Worm (Caenorhabditis elegans) whole organism, young adult: Measurements from ENCODE around the gene wdr-37.

Experiments
- B0019.2 ChIP-seq: fragments of 200-800 bp; sonication (Bioruptor generic); conservative IDR thresholded peaks from 2 replicates; pipeline ENCODE4 v1.3.6; 2022; ENCODE audit warnings: missing genetic modification reagents, missing genetic modification characterization, missing compliant biosample characterization
- C06A6.2 ChIP-seq: fragments of 200-800 bp; sonication (Bioruptor generic); conservative IDR thresholded peaks from 2 replicates; pipeline ENCODE4 v1.3.6; 2022; ENCODE audit warnings: missing genetic modification characterization, missing compliant biosample characterization
- C17E4.6 ChIP-seq: fragments of 200-800 bp; sonication (Bioruptor generic); IDR thresholded peaks from 2 replicates; pipeline ENCODE4 v1.3.6; 2022; ENCODE audit warnings: missing genetic modification reagents, missing genetic modification characterization, missing compliant biosample characterization
- F22D6.2 ChIP-seq: sonication (generic microtip); optimal IDR thresholded peaks from 2 replicates; lab custom pipeline; 2016; ENCODE audit warnings: mild to moderate bottlenecking, missing genetic modification characterization, missing compliant biosample characterization
- F49E8.2 ChIP-seq: sonication (generic microtip); optimal IDR thresholded peaks from 3 replicates; lab custom pipeline; 2017; ENCODE audit warnings: missing genetic modification characterization, mild to moderate bottlenecking, missing compliant biosample characterization, antibody characterized with exemption, moderate library complexity; ENCODE audit not compliant: insufficient read depth
- F57C9.4 ChIP-seq: sonication (generic microtip); optimal IDR thresholded peaks from 2 replicates; lab custom pipeline; 2017; ENCODE audit warnings: mild to moderate bottlenecking, missing genetic modification characterization, missing compliant biosample characterization
- T07F8.4 ChIP-seq: sonication (generic microtip); optimal IDR thresholded peaks from 2 replicates; lab custom pipeline; 2016; ENCODE audit warnings: mild to moderate bottlenecking, missing genetic modification characterization, moderate library complexity, missing compliant biosample characterization
- T26A5.8 ChIP-seq: sonication (generic microtip); optimal IDR thresholded peaks from 2 replicates; lab custom pipeline; 2016; ENCODE audit warnings: missing genetic modification characterization, missing compliant biosample characterization
- aptf-3 ChIP-seq: fragments of 200-800 bp; sonication (Bioruptor generic); IDR thresholded peaks from 2 replicates; pipeline ENCODE4 v1.3.6; 2022; ENCODE audit warnings: missing genetic modification characterization, missing compliant biosample characterization
- atf-7 ChIP-seq: sonication (generic microtip); optimal IDR thresholded peaks from 2 replicates; lab custom pipeline; 2017; ENCODE audit warnings: mild to moderate bottlenecking, missing genetic modification characterization, missing compliant biosample characterization
- bed-2 ChIP-seq: fragments of 200-800 bp; sonication (Bioruptor generic); IDR thresholded peaks from 2 replicates; pipeline ENCODE4 v1.3.6; 2022; ENCODE audit warnings: missing genetic modification reagents, missing genetic modification characterization, missing compliant biosample characterization
- ceh-91 ChIP-seq: fragments of 200-800 bp; sonication (Bioruptor generic); IDR thresholded peaks from 2 replicates; pipeline ENCODE4 v1.3.6; 2022; ENCODE audit warnings: missing genetic modification reagents, missing genetic modification characterization, missing compliant biosample characterization
- dox-1 ChIP-seq: fragments of 200-800 bp; sonication (Bioruptor generic); IDR thresholded peaks from 2 replicates; pipeline ENCODE4 v1.3.6; 2022; ENCODE audit warnings: missing genetic modification reagents, missing genetic modification characterization, missing compliant biosample characterization
- dpff-1 ChIP-seq: sonication (generic microtip); optimal IDR thresholded peaks from 2 replicates; lab custom pipeline; 2017; ENCODE audit warnings: mild to moderate bottlenecking, missing genetic modification characterization, missing compliant biosample characterization
- efl-1 ChIP-seq: fragments of 150-350 bp; optimal IDR thresholded peaks from 2 replicates; lab custom pipeline; 2014; ENCODE audit warnings: missing biosample characterization, missing genetic modification reagents, missing genetic modification characterization
- egrh-3 ChIP-seq: fragments of 200-800 bp; sonication (Bioruptor generic); IDR thresholded peaks from 2 replicates; pipeline ENCODE4 v1.3.6; 2022; ENCODE audit warnings: missing genetic modification reagents, missing genetic modification characterization, missing compliant biosample characterization
- ekl-4 ChIP-seq: fragments of 200-800 bp; sonication (Bioruptor generic); IDR thresholded peaks from 2 replicates; pipeline ENCODE4 v1.3.6; 2022; ENCODE audit warnings: missing genetic modification reagents, missing genetic modification characterization, missing compliant biosample characterization
- fkh-3 ChIP-seq: sonication (generic microtip); optimal IDR thresholded peaks from 2 replicates; lab custom pipeline; 2016; ENCODE audit warnings: mild to moderate bottlenecking, missing genetic modification characterization, missing compliant biosample characterization
- him-1 ChIP-seq: sonication (generic microtip); optimal IDR thresholded peaks from 2 replicates; lab custom pipeline; 2016; ENCODE audit warnings: missing genotype, missing genetic modification reagents, missing genetic modification characterization, missing compliant biosample characterization
- hlh-12 ChIP-seq: sonication (generic microtip); optimal IDR thresholded peaks from 2 replicates; lab custom pipeline; 2016; ENCODE audit warnings: missing genetic modification characterization, missing compliant biosample characterization
- hrde-1 ChIP-seq: sonication (generic microtip); optimal IDR thresholded peaks from 2 replicates; lab custom pipeline; 2016; ENCODE audit warnings: missing genetic modification characterization, mild to moderate bottlenecking, missing compliant biosample characterization, moderate library complexity, missing genotype, missing genetic modification reagents, borderline replicate concordance
- lin-26 ChIP-seq: fragments of 200-800 bp; sonication (Bioruptor generic); IDR thresholded peaks from 2 replicates; pipeline ENCODE4 v1.3.6; 2022; ENCODE audit warnings: missing genetic modification reagents, missing genetic modification characterization, missing compliant biosample characterization
- lir-1 ChIP-seq: fragments of 200-800 bp; sonication (Bioruptor generic); conservative IDR thresholded peaks from 2 replicates; pipeline ENCODE4 v1.3.6; 2022; ENCODE audit warnings: missing genetic modification reagents, missing genetic modification characterization, missing compliant biosample characterization
- madf-3 ChIP-seq: fragments of 200-800 bp; sonication (Bioruptor generic); IDR thresholded peaks from 2 replicates; pipeline ENCODE4 v1.3.6; 2022; ENCODE audit warnings: missing genetic modification reagents, missing genetic modification characterization, missing compliant biosample characterization
- madf-8 ChIP-seq: fragments of 200-800 bp; sonication (Bioruptor generic); conservative IDR thresholded peaks from 2 replicates; pipeline ENCODE4 v1.3.6; 2022; ENCODE audit warnings: missing genetic modification reagents, missing genetic modification characterization, missing compliant biosample characterization
- mel-28 ChIP-seq: sonication (generic microtip); optimal IDR thresholded peaks from 2 replicates; lab custom pipeline; 2016; ENCODE audit warnings: borderline replicate concordance, mild to moderate bottlenecking, missing genetic modification characterization, missing compliant biosample characterization
- nfya-1 ChIP-seq: sonication (generic microtip); optimal IDR thresholded peaks from 2 replicates; lab custom pipeline; 2017; ENCODE audit warnings: antibody characterized with exemption, missing compliant biosample characterization, missing genetic modification characterization, borderline replicate concordance; ENCODE audit not compliant: insufficient read depth
- nfyb-1 ChIP-seq: fragments of 200-800 bp; sonication (Bioruptor generic); IDR thresholded peaks from 2 replicates; pipeline ENCODE4 v1.3.6; 2022; ENCODE audit warnings: missing genetic modification reagents, missing genetic modification characterization, missing compliant biosample characterization
- nhr-120 ChIP-seq: fragments of 200-800 bp; sonication (Bioruptor generic); IDR thresholded peaks from 2 replicates; pipeline ENCODE4 v1.3.6; 2022; ENCODE audit warnings: missing genetic modification characterization, missing compliant biosample characterization
- nhr-80 ChIP-seq: sonication (generic microtip); optimal IDR thresholded peaks from 2 replicates; lab custom pipeline; 2016; ENCODE audit warnings: missing genetic modification characterization, missing compliant biosample characterization
- rec-8 ChIP-seq, 2 experiments: sonication (generic microtip); optimal IDR thresholded peaks; 2 replicates each; lab custom pipeline; 2016; ENCODE audit warnings: mild to moderate bottlenecking in 2 of 2, missing genetic modification characterization in 2 of 2, missing genetic modification reagents in 2 of 2, missing genotype in 2 of 2, missing biosample characterization in 1 of 2, missing compliant biosample characterization in 1 of 2, moderate library complexity in 1 of 2
- repo-1 ChIP-seq: sonication (generic microtip); optimal IDR thresholded peaks from 2 replicates; lab custom pipeline; 2017; ENCODE audit warnings: mild to moderate bottlenecking, missing genetic modification characterization, missing compliant biosample characterization
- rpc-1 ChIP-seq, 2 experiments: fragments of 150-350 bp in 1 of 2; sonication (generic microtip) in 1 of 2; optimal IDR thresholded peaks; 2 replicates each; lab custom pipeline; 2014 to 2018; ENCODE audit warnings: missing biosample characterization in 1 of 2, missing genetic modification characterization in 1 of 2, missing genetic modification reagents in 1 of 2, missing genotype in 1 of 2
- sdz-38 ChIP-seq: sonication (generic microtip); optimal IDR thresholded peaks from 2 replicates; lab custom pipeline; 2016; ENCODE audit warnings: missing genotype, missing genetic modification characterization, missing compliant biosample characterization
- snpc-3.4 ChIP-seq: sonication (generic microtip); optimal IDR thresholded peaks from 2 replicates; lab custom pipeline; 2017; ENCODE audit warnings: missing genetic modification characterization, mild to moderate bottlenecking, missing compliant biosample characterization, antibody characterized with exemption, moderate library complexity, missing genotype, missing genetic modification reagents
- snpc-4 ChIP-seq, 5 experiments: fragments of 150-350 bp in 1 of 5; sonication (generic microtip) in 4 of 5; optimal IDR thresholded peaks; 2 replicates each; lab custom pipeline; 2014 to 2018; ENCODE audit warnings: missing genetic modification characterization in 5 of 5, missing biosample characterization in 3 of 5, antibody characterized with exemption in 2 of 5, mild to moderate bottlenecking in 2 of 5, missing compliant biosample characterization in 2 of 5, missing genotype in 2 of 5, moderate library complexity in 2 of 5, missing genetic modification reagents in 1 of 5
- sptf-2 ChIP-seq: fragments of 200-800 bp; sonication (Bioruptor generic); optimal IDR thresholded peaks from 2 replicates; lab custom pipeline; 2018; ENCODE audit warnings: mild to moderate bottlenecking, missing genetic modification characterization, missing compliant biosample characterization
- tbp1 ChIP-seq: fragments of 200-800 bp; sonication (Bioruptor generic); optimal IDR thresholded peaks from 2 replicates; lab custom pipeline; 2018; ENCODE audit warnings: mild to moderate bottlenecking, missing genetic modification characterization, missing compliant biosample characterization
- ztf-25 ChIP-seq: fragments of 200-800 bp; sonication (Bioruptor generic); IDR thresholded peaks from 2 replicates; pipeline ENCODE4 v1.3.6; 2022; ENCODE audit warnings: missing genetic modification reagents, missing genetic modification characterization, missing compliant biosample characterization
- ztf-28 ChIP-seq: fragments of 200-800 bp; sonication (Bioruptor generic); IDR thresholded peaks from 2 replicates; pipeline ENCODE4 v1.3.6; 2022; ENCODE audit warnings: missing genetic modification reagents, missing genetic modification characterization, missing compliant biosample characterization

Gene wdr-37

DNA sequence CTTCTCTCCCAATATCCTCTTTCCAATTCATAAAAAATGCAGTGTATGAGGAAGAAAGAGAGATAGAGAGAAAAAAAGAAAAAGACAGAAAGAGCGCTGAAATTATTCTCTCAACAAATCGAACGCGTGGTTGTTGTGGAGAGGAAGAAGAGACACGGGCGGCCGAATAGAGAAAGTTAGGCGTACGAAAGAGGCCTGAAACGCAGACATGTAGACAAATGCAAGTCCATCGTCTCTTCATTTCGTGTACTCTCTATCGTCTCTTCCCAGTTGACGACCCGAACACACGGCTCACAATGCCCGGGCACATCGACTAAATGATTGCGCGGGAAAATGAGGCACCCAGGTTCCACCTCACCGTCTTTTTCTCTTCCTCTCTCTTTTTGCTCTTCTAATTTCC, 21.4 kb upstream of the wdr-37 start (continued):
- TF ChIP-seq dox-1 = peak; percentile 81
- no peak for TF ChIP-seq hrde-1 (tag; lab: Kevin White, UChicago)
- TF ChIP-seq sdz-38 (tag; lab: Kevin White, UChicago) = no peak
- no peak for TF ChIP-seq ztf-28
- TF ChIP-seq him-1 = no peak
- TF ChIP-seq F49E8.2 (tag; lab: Kevin White, UChicago) = no peak
- TF ChIP-seq atf-7 (tag; lab: Kevin White, UChicago) = no peak

DNA sequence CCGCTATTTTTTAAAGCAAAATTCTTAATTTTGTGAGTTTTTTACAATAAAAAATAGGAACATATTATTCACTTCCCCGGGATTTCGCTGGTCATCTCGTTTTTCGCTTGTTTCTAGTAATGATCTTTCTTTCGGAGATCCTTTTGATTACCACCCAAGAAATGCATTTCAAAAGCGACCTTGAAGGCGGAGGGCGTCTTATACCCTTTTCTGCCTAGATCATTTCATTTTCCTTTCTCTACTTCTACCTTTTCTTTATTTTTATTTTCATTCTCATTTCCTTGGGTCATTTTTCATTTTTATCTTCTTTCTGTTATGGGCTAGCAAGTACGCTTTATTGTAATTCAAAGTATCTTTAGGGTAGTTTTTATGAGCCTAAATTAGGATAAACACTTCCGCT, 20.3 kb upstream of the wdr-37 start:
- no peak for TF ChIP-seq madf-8 (GFP tag; lab: Robert Waterston, UW)
- TF ChIP-seq lin-26 (GFP tag; lab: Robert Waterston, UW) = no peak
- TF ChIP-seq dpff-1 = no peak
- no peak for TF ChIP-seq nhr-80
- TF ChIP-seq bed-2 (GFP tag; lab: Robert Waterston, UW) = no peak
- no peak for TF ChIP-seq aptf-3 (GFP tag; lab: Robert Waterston, UW)
- no peak for TF ChIP-seq repo-1
- no peak for TF ChIP-seq ekl-4 (GFP tag; lab: Robert Waterston, UW)
- TF ChIP-seq egrh-3 (GFP tag; lab: Robert Waterston, UW) = no peak
- no peak for TF ChIP-seq hlh-12 (tag; lab: Kevin White, UChicago)
- no peak for TF ChIP-seq madf-3

DNA sequence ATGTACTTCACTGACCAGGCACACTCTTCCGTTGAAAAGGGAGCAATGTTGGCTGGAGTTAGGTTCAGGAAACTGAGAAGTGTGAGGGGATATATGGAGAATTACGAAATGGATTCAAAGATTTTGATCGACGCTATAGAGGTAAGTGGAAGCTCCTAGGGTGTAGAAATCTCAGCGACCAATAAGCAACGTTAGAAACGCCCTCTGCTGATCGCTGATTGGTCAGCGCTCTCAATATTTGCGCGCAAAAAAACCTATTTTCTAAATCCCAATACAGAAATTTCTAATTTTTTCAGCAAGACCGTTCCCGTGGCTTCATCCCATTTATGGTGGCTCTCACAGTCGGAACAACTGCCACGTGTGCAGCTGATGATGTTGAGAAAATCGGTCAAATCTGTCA, 15.8 kb upstream of the wdr-37 start:
- TF ChIP-seq ztf-25 (GFP tag; lab: Robert Waterston, UW) (no peak), nfya-1 (tag; lab: Kevin White, UChicago) (no peak), sptf-2 (GFP tag; lab: Kevin White, UChicago) (no peak), T07F8.4 (no peak), nfyb-1 (GFP tag; lab: Robert Waterston, UW) (no peak), C06A6.2 (GFP tag; lab: Robert Waterston, UW) (no peak), C17E4.6 (no peak), lir-1 (no peak)

DNA sequence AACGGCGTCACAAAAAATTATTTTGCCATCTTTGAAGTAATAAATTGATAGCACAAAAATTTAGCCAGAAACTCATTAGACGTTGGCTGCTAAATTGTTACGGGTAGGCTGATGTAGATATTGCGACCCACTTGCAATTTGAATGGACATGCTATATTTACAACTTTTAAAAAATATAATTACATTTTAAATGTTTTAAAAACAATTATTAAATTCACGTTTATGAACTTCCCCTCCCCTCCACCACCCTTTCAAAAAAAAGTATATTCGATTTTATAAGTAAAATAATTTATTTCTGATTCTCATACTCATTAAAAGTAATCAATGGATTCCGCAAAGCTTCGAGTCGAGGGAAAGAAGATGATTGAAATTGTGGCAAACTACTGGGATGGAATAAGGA, 14.8 kb upstream of the wdr-37 start, which contains the start of gene basl-1:
Gene basl-1 (plus strand): TSS at position 301 of the 400 bp plus-strand sequence.
- TF ChIP-seq snpc-3.4 (tag; lab: Kevin White, UChicago) (no peak), T26A5.8 (tag; lab: Kevin White, UChicago) (no peak), dox-1 (no peak), ceh-91 (no peak), fkh-3 (tag; lab: Kevin White, UChicago) (no peak), rpc-1 (optimal IDR thresholded peaks at IDR 0.05; lab: Kevin White, UChicago) (no peak), rpc-1 (tag; optimal IDR thresholded peaks at IDR 0.05; lab: Kevin White, UChicago) (no peak), mel-28 (tag; lab: Kevin White, UChicago) (no peak), F57C9.4 (tag; lab: Kevin White, UChicago) (no peak), tbp1 (no peak), nfya-1 (tag; lab: Kevin White, UChicago) (no peak), rec-8 (tag; optimal IDR thresholded peaks at IDR 0.05; lab: Kevin White, UChicago) (no peak), efl-1 (GFP tag; lab: Kevin White, UChicago) (no peak), B0019.2 (no peak), snpc-4 (GFP tag; optimal IDR thresholded peaks at IDR 0.05; lab: Kevin White, UChicago) (no peak), snpc-4 (tag; optimal IDR thresholded peaks at IDR 0.05; lab: Kevin White, UChicago) (no peak), nhr-120 (GFP tag; lab: Robert Waterston, UW) (no peak), F22D6.2 (tag; lab: Kevin White, UChicago) (no peak)
- TF ChIP-seq, all 124 proteins: peak for 0
